Worm (Caenorhabditis elegans) whole organism, young adult: Measurements from ENCODE around the gene nifk-1.

Experiments
- B0019.2 ChIP-seq: fragments of 200-800 bp; sonication (Bioruptor generic); conservative IDR thresholded peaks from 2 replicates; pipeline ENCODE4 v1.3.6; 2022; ENCODE audit warnings: missing genetic modification reagents, missing genetic modification characterization, missing compliant biosample characterization
- B0336.3 ChIP-seq: fragments of 200-800 bp; sonication (Bioruptor generic); IDR thresholded peaks from 2 replicates; pipeline ENCODE4 v1.3.6; 2022; ENCODE audit warnings: missing genetic modification characterization, missing compliant biosample characterization
- F23B12.7 ChIP-seq: sonication (generic microtip); optimal IDR thresholded peaks from 2 replicates; lab custom pipeline; 2017; ENCODE audit warnings: missing genetic modification characterization, mild to moderate bottlenecking, missing compliant biosample characterization, antibody characterized with exemption, moderate library complexity; ENCODE audit not compliant: insufficient read depth
- F33H1.4 ChIP-seq: fragments of 200-800 bp; sonication (Bioruptor generic); IDR thresholded peaks from 2 replicates; pipeline ENCODE4 v1.3.6; 2022; ENCODE audit warnings: missing genetic modification reagents, missing genetic modification characterization, missing compliant biosample characterization
- F37B4.10 ChIP-seq: fragments of 200-800 bp; sonication (Bioruptor generic); IDR thresholded peaks from 2 replicates; pipeline ENCODE4 v1.3.6; 2022; ENCODE audit warnings: missing genetic modification characterization, missing compliant biosample characterization
- F49E8.2 ChIP-seq: sonication (generic microtip); optimal IDR thresholded peaks from 3 replicates; lab custom pipeline; 2017; ENCODE audit warnings: missing genetic modification characterization, mild to moderate bottlenecking, missing compliant biosample characterization, antibody characterized with exemption, moderate library complexity; ENCODE audit not compliant: insufficient read depth
- K11D2.4 ChIP-seq: fragments of 200-800 bp; sonication (Bioruptor generic); IDR thresholded peaks from 2 replicates; pipeline ENCODE4 v1.3.6; 2022; ENCODE audit warnings: missing genetic modification reagents, missing genetic modification characterization, missing compliant biosample characterization
- Y53F4B.3 ChIP-seq: fragments of 200-800 bp; sonication (Bioruptor generic); IDR thresholded peaks from 2 replicates; pipeline ENCODE4 v1.3.6; 2022; ENCODE audit warnings: missing genetic modification reagents, missing genetic modification characterization, missing compliant biosample characterization
- Y53G8AR.9 ChIP-seq: fragments of 200-800 bp; sonication (Bioruptor generic); conservative IDR thresholded peaks from 2 replicates; pipeline ENCODE4 v1.3.6; 2022; ENCODE audit warnings: missing genetic modification reagents, missing genetic modification characterization, missing compliant biosample characterization
- Y67H2A.10 ChIP-seq: fragments of 200-800 bp; sonication (Bioruptor generic); conservative IDR thresholded peaks from 2 replicates; pipeline ENCODE4 v1.3.6; 2022; ENCODE audit warnings: missing genetic modification reagents, missing genetic modification characterization, missing compliant biosample characterization
- Y79H2A.3 ChIP-seq: fragments of 200-800 bp; sonication (Bioruptor generic); conservative IDR thresholded peaks from 2 replicates; pipeline ENCODE4 v1.3.6; 2022; ENCODE audit warnings: missing genetic modification reagents, missing genetic modification characterization, missing compliant biosample characterization
- Y95B8A.8 ChIP-seq: fragments of 200-800 bp; sonication (Bioruptor generic); IDR thresholded peaks from 2 replicates; pipeline ENCODE4 v1.3.6; 2022; ENCODE audit warnings: missing genetic modification reagents, missing genetic modification characterization, missing compliant biosample characterization
- ZK185.1 ChIP-seq: sonication (generic microtip); optimal IDR thresholded peaks from 2 replicates; lab custom pipeline; 2016; ENCODE audit warnings: mild to moderate bottlenecking, missing genetic modification characterization, missing compliant biosample characterization; ENCODE audit not compliant: poor library complexity, severe bottlenecking
- akir-1 ChIP-seq: fragments of 200-800 bp; sonication (Bioruptor generic); optimal IDR thresholded peaks from 2 replicates; lab custom pipeline; 2018; ENCODE audit warnings: mild to moderate bottlenecking, missing genetic modification characterization, moderate library complexity, missing compliant biosample characterization
- ama-1 ChIP-seq, 3 experiments: fragments of 150-350 bp in 1 of 3; sonication (generic microtip) in 2 of 3; optimal IDR thresholded peaks; 2 replicates each; lab custom pipeline; 2014 to 2018; ENCODE audit warnings: missing biosample characterization in 2 of 3, missing genetic modification characterization in 2 of 3, missing genetic modification reagents in 2 of 3
- aptf-2 ChIP-seq: fragments of 200-800 bp; sonication (Bioruptor generic); conservative IDR thresholded peaks from 2 replicates; pipeline ENCODE4 v1.3.6; 2022; ENCODE audit warnings: missing genetic modification reagents, missing genetic modification characterization, missing compliant biosample characterization
- atf-7 ChIP-seq: sonication (generic microtip); optimal IDR thresholded peaks from 2 replicates; lab custom pipeline; 2017; ENCODE audit warnings: mild to moderate bottlenecking, missing genetic modification characterization, missing compliant biosample characterization
- attf-5 ChIP-seq: fragments of 200-800 bp; sonication (Bioruptor generic); optimal IDR thresholded peaks from 2 replicates; lab custom pipeline; 2018; ENCODE audit warnings: mild to moderate bottlenecking, missing genetic modification characterization, missing compliant biosample characterization
- bed-2 ChIP-seq: fragments of 200-800 bp; sonication (Bioruptor generic); IDR thresholded peaks from 2 replicates; pipeline ENCODE4 v1.3.6; 2022; ENCODE audit warnings: missing genetic modification reagents, missing genetic modification characterization, missing compliant biosample characterization
- ccch-3 ChIP-seq: fragments of 200-800 bp; sonication (Bioruptor generic); optimal IDR thresholded peaks from 2 replicates; lab custom pipeline; 2018; ENCODE audit warnings: mild to moderate bottlenecking, missing genetic modification characterization, missing compliant biosample characterization
- ceh-79 ChIP-seq: sonication (generic microtip); optimal IDR thresholded peaks from 2 replicates; lab custom pipeline; 2017; ENCODE audit warnings: mild to moderate bottlenecking, missing genetic modification characterization, missing compliant biosample characterization
- ceh-91 ChIP-seq: fragments of 200-800 bp; sonication (Bioruptor generic); IDR thresholded peaks from 2 replicates; pipeline ENCODE4 v1.3.6; 2022; ENCODE audit warnings: missing genetic modification reagents, missing genetic modification characterization, missing compliant biosample characterization
- chd-7 ChIP-seq: sonication (generic microtip); optimal IDR thresholded peaks from 2 replicates; lab custom pipeline; 2016; ENCODE audit warnings: mild to moderate bottlenecking, missing genetic modification characterization, moderate library complexity, missing compliant biosample characterization
- efl-1 ChIP-seq: fragments of 150-350 bp; optimal IDR thresholded peaks from 2 replicates; lab custom pipeline; 2014; ENCODE audit warnings: missing biosample characterization, missing genetic modification reagents, missing genetic modification characterization
- egl-18 ChIP-seq: fragments of 200-800 bp; sonication (Bioruptor generic); IDR thresholded peaks from 2 replicates; pipeline ENCODE4 v1.3.6; 2022; ENCODE audit warnings: missing genetic modification reagents, missing genetic modification characterization, missing compliant biosample characterization
- egrh-3 ChIP-seq: fragments of 200-800 bp; sonication (Bioruptor generic); IDR thresholded peaks from 2 replicates; pipeline ENCODE4 v1.3.6; 2022; ENCODE audit warnings: missing genetic modification reagents, missing genetic modification characterization, missing compliant biosample characterization
- ets-4 ChIP-seq: fragments of 200-800 bp; sonication (Bioruptor generic); optimal IDR thresholded peaks from 2 replicates; lab custom pipeline; 2018; ENCODE audit warnings: mild to moderate bottlenecking, missing genetic modification characterization, missing compliant biosample characterization
- fkh-3 ChIP-seq: sonication (generic microtip); optimal IDR thresholded peaks from 2 replicates; lab custom pipeline; 2016; ENCODE audit warnings: mild to moderate bottlenecking, missing genetic modification characterization, missing compliant biosample characterization
- him-1 ChIP-seq: sonication (generic microtip); optimal IDR thresholded peaks from 2 replicates; lab custom pipeline; 2016; ENCODE audit warnings: missing genotype, missing genetic modification reagents, missing genetic modification characterization, missing compliant biosample characterization
- hlh-12 ChIP-seq: sonication (generic microtip); optimal IDR thresholded peaks from 2 replicates; lab custom pipeline; 2016; ENCODE audit warnings: missing genetic modification characterization, missing compliant biosample characterization
- lag-1 ChIP-seq: fragments of 200-800 bp; sonication (Bioruptor generic); IDR thresholded peaks from 2 replicates; pipeline ENCODE4 v1.3.6; 2022; ENCODE audit warnings: missing genetic modification reagents, missing genetic modification characterization, missing compliant biosample characterization
- let-607 ChIP-seq, 2 experiments: fragments of 200-800 bp in 1 of 2; sonication (Bioruptor generic) in 1 of 2; sonication (generic microtip) in 1 of 2; optimal IDR thresholded peaks; 2 replicates each; lab custom pipeline; 2016 to 2018; ENCODE audit warnings: mild to moderate bottlenecking in 2 of 2, missing compliant biosample characterization in 2 of 2, missing genetic modification characterization in 2 of 2, moderate library complexity in 2 of 2, missing genotype in 1 of 2
- lin-40 ChIP-seq: sonication (generic microtip); optimal IDR thresholded peaks from 2 replicates; lab custom pipeline; 2016; ENCODE audit warnings: missing genetic modification characterization, mild to moderate bottlenecking, missing compliant biosample characterization, missing genotype, missing genetic modification reagents
- madf-10 ChIP-seq: sonication (generic microtip); optimal IDR thresholded peaks from 2 replicates; lab custom pipeline; 2016; ENCODE audit warnings: mild to moderate bottlenecking, missing genetic modification characterization, missing compliant biosample characterization
- nfyb-1 ChIP-seq: fragments of 200-800 bp; sonication (Bioruptor generic); IDR thresholded peaks from 2 replicates; pipeline ENCODE4 v1.3.6; 2022; ENCODE audit warnings: missing genetic modification reagents, missing genetic modification characterization, missing compliant biosample characterization
- nhr-27 ChIP-seq: fragments of 200-800 bp; sonication (Bioruptor generic); optimal IDR thresholded peaks from 2 replicates; lab custom pipeline; 2018; ENCODE audit warnings: mild to moderate bottlenecking, missing genetic modification characterization, moderate library complexity, missing compliant biosample characterization
- pha-4 ChIP-seq: fragments of 150-350 bp; sonication (generic microtip); optimal IDR thresholded peaks from 2 replicates; lab custom pipeline; 2014; ENCODE audit warnings: missing biosample characterization, missing genetic modification reagents, missing genetic modification characterization
- repo-1 ChIP-seq: sonication (generic microtip); optimal IDR thresholded peaks from 2 replicates; lab custom pipeline; 2017; ENCODE audit warnings: mild to moderate bottlenecking, missing genetic modification characterization, missing compliant biosample characterization
- snpc-1.1 ChIP-seq: sonication (generic microtip); optimal IDR thresholded peaks from 2 replicates; lab custom pipeline; 2017; ENCODE audit warnings: missing genetic modification characterization, mild to moderate bottlenecking, missing compliant biosample characterization, antibody characterized with exemption, moderate library complexity, missing genotype, missing genetic modification reagents; ENCODE audit not compliant: insufficient read depth
- snpc-3.4 ChIP-seq: sonication (generic microtip); optimal IDR thresholded peaks from 2 replicates; lab custom pipeline; 2017; ENCODE audit warnings: missing genetic modification characterization, mild to moderate bottlenecking, missing compliant biosample characterization, antibody characterized with exemption, moderate library complexity, missing genotype, missing genetic modification reagents
- somi-1 ChIP-seq: fragments of 200-800 bp; sonication (Bioruptor generic); optimal IDR thresholded peaks from 2 replicates; lab custom pipeline; 2018; ENCODE audit warnings: mild to moderate bottlenecking, missing genetic modification characterization, missing compliant biosample characterization
- sptf-2 ChIP-seq: fragments of 200-800 bp; sonication (Bioruptor generic); optimal IDR thresholded peaks from 2 replicates; lab custom pipeline; 2018; ENCODE audit warnings: mild to moderate bottlenecking, missing genetic modification characterization, missing compliant biosample characterization
- tlf-1 ChIP-seq: fragments of 200-800 bp; sonication (Bioruptor generic); optimal IDR thresholded peaks from 2 replicates; lab custom pipeline; 2018; ENCODE audit warnings: mild to moderate bottlenecking, missing genetic modification characterization, missing compliant biosample characterization
- unc-130 ChIP-seq: sonication (generic microtip); optimal IDR thresholded peaks from 2 replicates; lab custom pipeline; 2016; ENCODE audit warnings: missing genetic modification reagents, missing genetic modification characterization, missing compliant biosample characterization
- unc-62 ChIP-seq: fragments of 150-350 bp; optimal IDR thresholded peaks from 2 replicates; lab custom pipeline; 2014; ENCODE audit warnings: missing biosample characterization, missing genetic modification reagents, missing genetic modification characterization
- ztf-25 ChIP-seq: fragments of 200-800 bp; sonication (Bioruptor generic); IDR thresholded peaks from 2 replicates; pipeline ENCODE4 v1.3.6; 2022; ENCODE audit warnings: missing genetic modification reagents, missing genetic modification characterization, missing compliant biosample characterization
- ztf-6 ChIP-seq: fragments of 200-800 bp; sonication (Bioruptor generic); IDR thresholded peaks from 2 replicates; pipeline ENCODE4 v1.3.6; 2022; ENCODE audit warnings: missing genetic modification reagents, missing genetic modification characterization, missing compliant biosample characterization

nifk-1 gene

ce11 chrIII:4689595-4689994 lies 3.5 kb downstream of the nifk-1 start:
- TF ChIP-seq ztf-6 (GFP tag; lab: Robert Waterston, UW) (no peak), B0336.3 (GFP tag; lab: Robert Waterston, UW) (peak; percentile 71), Y67H2A.10 (GFP tag; lab: Robert Waterston, UW) (peak; percentile 60; the same call in 1 of the 2 replicates), K11D2.4 (GFP tag; lab: Robert Waterston, UW) (peak; percentile 65; the same call in 1 of the 2 replicates), somi-1 (GFP tag; lab: Kevin White, UChicago) (peak; percentile 51), B0019.2 (peak; percentile 62; the same call in 1 of the 2 replicates), akir-1 (GFP tag; lab: Kevin White, UChicago) (peak; percentile 44), egl-18 (GFP tag; lab: Robert Waterston, UW) (0 out of 2 replicates have a peak, but pooled peaks have one; percentile 34), ZK185.1 (peak; percentile 85), F49E8.2 (tag; lab: Kevin White, UChicago) (peak; percentile 90), bed-2 (GFP tag; lab: Robert Waterston, UW) (no peak), tlf-1 (peak; percentile 71), F23B12.7 (tag; lab: Kevin White, UChicago) (peak; percentile 82), lag-1 (GFP tag; lab: Robert Waterston, UW) (no peak), F37B4.10 (GFP tag; lab: Robert Waterston, UW) (0 out of 2 replicates have a peak, but pooled peaks have one; percentile 71), ztf-25 (GFP tag; lab: Robert Waterston, UW) (peak; percentile 88; the same call in 1 of the 2 replicates), snpc-3.4 (tag; lab: Kevin White, UChicago) (peak; percentile 91), egrh-3 (GFP tag; lab: Robert Waterston, UW) (peak; percentile 28; the same call in 1 of the 2 replicates), pha-4 (tag; lab: Kevin White, UChicago) (peak; percentile 47), madf-10 (tag; lab: Kevin White, UChicago) (peak; percentile 74), nhr-27 (no peak), nfyb-1 (GFP tag; lab: Robert Waterston, UW) (peak; percentile 91), Y79H2A.3 (GFP tag; lab: Robert Waterston, UW) (0 out of 2 replicates have a peak, but pooled peaks have one; percentile 44), ets-4 (peak; percentile 77), atf-7 (tag; lab: Kevin White, UChicago) (peak; percentile 69), Y95B8A.8 (GFP tag; lab: Robert Waterston, UW) (0 out of 2 replicates have a peak, but pooled peaks have one; percentile 63), ceh-79 (tag; lab: Kevin White, UChicago) (peak; percentile 64), chd-7 (tag; lab: Kevin White, UChicago) (peak; percentile 90), him-1 (peak; percentile 88), ccch-3 (peak; percentile 85), Y53F4B.3 (peak; percentile 74; the same call in 1 of the 2 replicates), sptf-2 (GFP tag; lab: Kevin White, UChicago) (peak; percentile 87), unc-130 (peak; percentile 76), Y53G8AR.9 (GFP tag; lab: Robert Waterston, UW) (peak; percentile 77), aptf-2 (GFP tag; lab: Robert Waterston, UW) (no peak), lin-40 (no peak), ceh-91 (GFP tag; lab: Robert Waterston, UW) (0 out of 2 replicates have a peak, but pooled peaks have one; percentile 26), snpc-1.1 (tag; lab: Kevin White, UChicago) (peak; percentile 69), attf-5 (GFP tag; lab: Kevin White, UChicago) (peak; percentile 81), ama-1 (optimal IDR thresholded peaks at IDR 0.05; lab: Kevin White, UChicago) (no peak), ama-1 (GFP tag; optimal IDR thresholded peaks at IDR 0.05; lab: Kevin White, UChicago) (peak; percentile 87 to 95), let-607 (tag; optimal IDR thresholded peaks at IDR 0.05; lab: Kevin White, UChicago) (peak; percentile 33 to 64), efl-1 (GFP tag; lab: Kevin White, UChicago) (peak; percentile 40), fkh-3 (tag; lab: Kevin White, UChicago) (no peak), repo-1 (tag; lab: Kevin White, UChicago) (peak; percentile 83), F33H1.4 (GFP tag; lab: Robert Waterston, UW) (peak; percentile 57), unc-62 (GFP tag; lab: Kevin White, UChicago) (peak; percentile 26), hlh-12 (tag; lab: Kevin White, UChicago) (peak; percentile 88)
